Worm (Caenorhabditis elegans): ENCODE measurements around the gene attf-3.

attf-3 gene

DNA sequence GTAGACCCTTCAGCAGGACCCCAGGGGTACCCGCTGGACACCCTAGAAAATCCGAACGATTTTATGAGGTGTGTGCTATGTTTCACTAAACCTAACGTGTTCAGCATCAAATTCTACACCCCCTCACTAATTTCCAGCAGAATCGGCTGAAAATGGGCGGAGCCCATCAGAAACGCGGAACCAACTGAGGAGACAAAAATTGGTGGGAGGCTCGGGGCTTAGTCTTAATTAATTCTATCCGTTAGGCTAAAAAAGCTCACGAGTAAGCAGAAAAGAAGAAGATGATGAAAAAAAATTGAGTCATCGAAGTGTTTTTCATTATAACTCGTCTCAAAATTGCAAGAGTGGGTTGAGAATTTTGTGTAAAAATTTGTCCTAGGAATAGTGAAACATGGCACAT is 57.3 kb downstream of the attf-3 start:
- no peak for TF ChIP-seq hnd-1 (tag; optimal IDR thresholded peaks at IDR 0.05)
- TF ChIP-seq ama-1 (optimal IDR thresholded peaks at IDR 0.05): no peak
- no peak for TF ChIP-seq ceh-36 (tag; optimal IDR thresholded peaks at IDR 0.05)
- TF ChIP-seq B0310.2 (tag; optimal IDR thresholded peaks at IDR 0.05): no peak
- no peak for TF ChIP-seq flt-1 (GFP tag; IDR thresholded peaks at IDR 0.05)
- TF ChIP-seq tbx-37 (GFP tag; conservative IDR thresholded peaks at IDR 0.05): no peak
- TF ChIP-seq scrt-1 (GFP tag; IDR thresholded peaks at IDR 0.05): no peak

DNA sequence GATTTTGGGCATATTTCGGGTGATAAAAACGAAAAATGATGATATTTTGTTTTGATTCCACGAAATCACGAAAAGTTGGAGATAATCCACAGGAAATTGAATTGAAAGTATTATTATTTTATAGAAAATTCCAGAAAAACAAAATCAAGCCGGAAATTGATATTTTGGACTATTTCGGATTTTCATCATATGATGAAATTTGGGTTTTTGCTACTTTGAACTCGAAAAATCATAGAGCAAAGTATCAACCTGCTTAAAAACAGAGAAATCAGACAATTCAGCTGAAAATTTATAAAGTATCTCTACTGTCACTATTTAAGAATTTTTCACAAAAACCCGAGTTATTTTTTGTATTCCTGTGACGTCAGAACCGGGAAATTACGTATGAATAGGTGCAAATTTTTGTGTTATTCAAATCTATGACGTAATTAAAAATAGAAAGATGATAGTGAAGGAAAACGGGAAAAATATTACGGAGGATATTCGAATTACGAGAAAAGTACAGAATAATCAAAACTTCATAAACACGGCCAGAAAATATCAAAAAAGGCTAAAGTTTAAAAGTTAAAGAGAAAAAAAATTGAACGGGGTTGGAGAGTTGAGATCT is 58.7 kb downstream of the attf-3 start:
- TF ChIP-seq B0310.2 (tag; optimal IDR thresholded peaks at IDR 0.05) (no peak), hnd-1 (tag; optimal IDR thresholded peaks at IDR 0.05) (no peak), ama-1 (optimal IDR thresholded peaks at IDR 0.05) (no peak), ets-7 (tag; optimal IDR thresholded peaks at IDR 0.05) (no peak), scrt-1 (GFP tag; IDR thresholded peaks at IDR 0.05) (no peak), ceh-36 (tag; optimal IDR thresholded peaks at IDR 0.05) (no peak), tbx-37 (GFP tag; conservative IDR thresholded peaks at IDR 0.05) (no peak), flt-1 (GFP tag; IDR thresholded peaks at IDR 0.05) (no peak), F13C5.2 (tag; optimal IDR thresholded peaks at IDR 0.05) (no peak), hmg-4 (GFP tag; optimal IDR thresholded peaks at IDR 0.05) (no peak), tbx-11 (GFP tag; IDR thresholded peaks at IDR 0.05) (no peak), tra-4 (tag; optimal IDR thresholded peaks at IDR 0.05) (no peak), aly-1 (tag; optimal IDR thresholded peaks at IDR 0.05) (no peak), pes-1 (GFP tag; IDR thresholded peaks at IDR 0.05) (no peak), ceh-13 (GFP tag; optimal IDR thresholded peaks at IDR 0.05) (no peak), sea-1 (GFP tag; conservative IDR thresholded peaks at IDR 0.05) (no peak), hmbx-1 (tag; optimal IDR thresholded peaks at IDR 0.05) (no peak)

DNA sequence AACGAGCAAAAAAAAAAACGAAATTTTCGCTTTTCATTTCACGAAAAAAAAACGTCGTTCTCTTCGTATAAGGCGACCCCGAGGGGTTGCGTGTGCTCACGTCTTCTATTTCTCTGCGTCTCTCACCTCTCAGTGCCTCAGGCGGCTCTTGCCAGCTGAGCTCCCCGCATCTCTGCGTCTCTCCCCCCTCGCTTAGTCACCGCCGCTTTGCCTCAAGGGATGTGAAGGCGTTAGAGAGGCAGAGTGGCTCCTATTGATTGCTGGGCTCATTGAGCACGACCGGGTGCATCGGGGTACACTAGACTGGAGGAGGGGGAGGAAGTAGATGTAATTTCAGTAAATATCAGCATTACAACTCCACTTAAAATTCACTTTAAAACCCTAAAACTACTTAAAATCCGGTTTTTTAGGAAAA is 60.6 kb downstream of the attf-3 start:
- TF ChIP-seq ets-7 (tag; optimal IDR thresholded peaks at IDR 0.05) (no peak), hmg-4 (GFP tag; optimal IDR thresholded peaks at IDR 0.05) (peak; percentile 41)

DNA sequence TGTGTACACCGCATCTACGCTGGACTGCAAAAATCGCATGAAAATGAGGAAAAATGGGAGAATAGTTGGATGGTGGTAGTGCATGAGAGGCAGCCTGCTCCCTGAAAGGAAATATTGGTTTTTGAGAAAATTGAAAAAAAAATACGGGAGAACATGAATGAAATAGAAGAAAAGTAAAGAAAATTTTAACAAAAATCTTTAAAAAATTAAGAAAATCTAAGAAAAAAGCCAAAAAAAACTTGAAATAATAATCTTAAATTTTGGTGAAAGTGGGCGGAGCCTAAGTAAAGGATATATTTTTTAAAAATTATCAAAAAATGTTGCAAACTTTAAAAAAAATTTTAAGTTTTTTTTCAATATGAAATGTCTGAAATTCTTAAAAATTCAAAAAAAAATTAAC is 62.3 kb downstream of the attf-3 start, which contains the start of gene H10E21.5:
Gene H10E21.5 (minus strand): TSS at position 101 of the 400 bp plus-strand sequence.
- TF ChIP-seq ceh-36 (tag; optimal IDR thresholded peaks at IDR 0.05): no peak
- TF ChIP-seq hmg-4 (GFP tag; optimal IDR thresholded peaks at IDR 0.05): no peak
- no peak for TF ChIP-seq sea-1 (GFP tag; conservative IDR thresholded peaks at IDR 0.05)
- no peak for TF ChIP-seq ceh-13 (GFP tag; optimal IDR thresholded peaks at IDR 0.05)
- no peak for TF ChIP-seq B0310.2 (tag; optimal IDR thresholded peaks at IDR 0.05)
- no peak for TF ChIP-seq flt-1 (GFP tag; IDR thresholded peaks at IDR 0.05)
- no peak for TF ChIP-seq hnd-1 (tag; optimal IDR thresholded peaks at IDR 0.05)
- TF ChIP-seq F13C5.2 (tag; optimal IDR thresholded peaks at IDR 0.05): no peak
- TF ChIP-seq tra-4 (tag; optimal IDR thresholded peaks at IDR 0.05): no peak
- TF ChIP-seq pes-1 (GFP tag; IDR thresholded peaks at IDR 0.05): no peak

DNA sequence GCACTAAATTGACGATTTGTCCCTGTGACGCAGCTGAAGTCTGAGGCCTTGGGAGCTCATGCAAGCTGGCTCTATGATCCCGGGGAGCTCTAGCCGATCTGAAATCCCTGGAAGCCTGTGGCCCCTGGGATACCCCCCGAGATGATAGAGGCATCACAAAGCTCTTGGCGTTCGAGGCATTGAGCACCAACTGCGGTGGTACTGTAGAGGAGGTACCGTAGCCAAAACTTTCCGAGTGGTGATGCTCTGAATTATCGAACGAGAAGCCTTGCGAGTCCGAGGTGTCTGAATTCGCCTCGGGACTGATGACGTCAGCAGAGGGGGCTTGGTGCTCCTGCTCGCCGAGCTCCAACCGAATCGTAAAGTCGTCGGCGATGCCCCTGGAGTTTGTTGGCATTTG is 64.9 kb downstream of the attf-3 start:
- no peak for TF ChIP-seq hmbx-1 (tag; optimal IDR thresholded peaks at IDR 0.05)
- TF ChIP-seq B0310.2 (tag; optimal IDR thresholded peaks at IDR 0.05): no peak
- no peak for TF ChIP-seq hnd-1 (tag; optimal IDR thresholded peaks at IDR 0.05)
- no peak for TF ChIP-seq tbx-37 (GFP tag; conservative IDR thresholded peaks at IDR 0.05)
- no peak for TF ChIP-seq tra-4 (tag; optimal IDR thresholded peaks at IDR 0.05)
- no peak for TF ChIP-seq F13C5.2 (tag; optimal IDR thresholded peaks at IDR 0.05)
- TF ChIP-seq ets-7 (tag; optimal IDR thresholded peaks at IDR 0.05): no peak
- TF ChIP-seq scrt-1 (GFP tag; IDR thresholded peaks at IDR 0.05): no peak
- TF ChIP-seq flt-1 (GFP tag; IDR thresholded peaks at IDR 0.05): no peak
- TF ChIP-seq ceh-13 (GFP tag; optimal IDR thresholded peaks at IDR 0.05): no peak
- TF ChIP-seq sea-1 (GFP tag; conservative IDR thresholded peaks at IDR 0.05): no peak
- TF ChIP-seq ceh-36 (tag; optimal IDR thresholded peaks at IDR 0.05): no peak
- TF ChIP-seq pes-1 (GFP tag; IDR thresholded peaks at IDR 0.05): no peak
- no peak for TF ChIP-seq ama-1 (optimal IDR thresholded peaks at IDR 0.05)
- TF ChIP-seq hmg-4 (GFP tag; optimal IDR thresholded peaks at IDR 0.05): no peak
